Worm (Caenorhabditis elegans): ENCODE measurements around the gene F20B6.10.

ce11 chrX:4266178-4266931 is 49.4 kb upstream of the F20B6.10 start:
- TF ChIP-seq ceh-36 (tag; optimal IDR thresholded peaks at IDR 0.05) (no peak), ama-1 (optimal IDR thresholded peaks at IDR 0.05) (no peak)
